Worm (Caenorhabditis elegans) whole organism, late embryonic: Measurements from ENCODE around the gene lpr-4.

Experiments
- hlh-30 ChIP-seq: sonication (generic microtip); optimal IDR thresholded peaks from 2 replicates; lab custom pipeline; 2017; ENCODE audit warnings: antibody characterized with exemption, missing genetic modification characterization, missing compliant biosample characterization; ENCODE audit not compliant: insufficient read depth
- pha-4 ChIP-seq: fragments of 150-350 bp; optimal IDR thresholded peaks from 2 replicates; lab custom pipeline; 2018; ENCODE audit warnings: missing biosample characterization, missing genetic modification reagents, missing genetic modification characterization
- sdc-2 ChIP-seq: sonication (generic microtip); optimal IDR thresholded peaks from 2 replicates; lab custom pipeline; 2016; ENCODE audit warnings: missing genotype, missing genetic modification characterization, missing compliant biosample characterization
- ztf-16 ChIP-seq: sonication (generic microtip); optimal IDR thresholded peaks from 2 replicates; lab custom pipeline; 2017; ENCODE audit warnings: missing genetic modification characterization, missing compliant biosample characterization

ce11 chrX:11053615-11054014 is 11.3 kb upstream of the lpr-4 start, which contains the start of gene C09F12.2:
- TF ChIP-seq sdc-2 (tag; lab: Kevin White, UChicago): no peak
- TF ChIP-seq ztf-16 (tag; lab: Kevin White, UChicago): no peak
- TF ChIP-seq pha-4: no peak
- TF ChIP-seq hlh-30 (tag; lab: Kevin White, UChicago): no peak
